Fruit fly (Drosophila melanogaster): ENCODE measurements around the gene CG3308.

CG3308 gene

DNA sequence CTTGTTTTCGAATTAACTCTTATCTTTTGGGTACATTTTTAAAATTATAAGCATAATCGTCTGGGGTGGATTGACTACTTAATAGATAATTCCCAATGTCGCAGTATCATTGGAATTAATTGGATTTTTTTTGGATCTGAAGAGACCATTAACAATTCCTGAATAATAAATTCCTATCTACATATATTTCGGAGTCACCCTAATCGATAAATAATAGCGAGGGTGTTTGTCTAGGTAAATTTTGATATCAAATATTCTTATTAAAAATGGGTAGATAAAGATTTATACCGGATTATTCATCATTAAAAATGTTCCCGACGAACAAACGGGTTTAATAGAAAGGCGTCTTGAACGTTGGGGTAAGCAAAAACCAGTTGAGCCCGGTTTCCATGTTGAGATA, 1.3 kb upstream of the CG3308 start:
- TF ChIP-seq Myc (optimal IDR thresholded peaks at IDR 0.05) (no peak), psq (optimal IDR thresholded peaks at IDR 0.05) (no peak), insv (optimal IDR thresholded peaks at IDR 0.05) (no peak), Sin3A (optimal IDR thresholded peaks at IDR 0.05) (no peak), h (optimal IDR thresholded peaks at IDR 0.05) (no peak), ttk (optimal IDR thresholded peaks at IDR 0.05) (no peak)

dm6 chr3R:21271208-21271607, 2.4 kb downstream of the CG3308 start:
- no peak for TF ChIP-seq psq (optimal IDR thresholded peaks at IDR 0.05)
- no peak for TF ChIP-seq Myc (optimal IDR thresholded peaks at IDR 0.05)
- TF ChIP-seq insv (optimal IDR thresholded peaks at IDR 0.05), result no peak
- no peak for TF ChIP-seq ttk (optimal IDR thresholded peaks at IDR 0.05)
- no peak for TF ChIP-seq h (optimal IDR thresholded peaks at IDR 0.05)

dm6 chr3R:21270609-21271143, 2.9 kb downstream of the CG3308 start:
- peak; percentile 1 for TF ChIP-seq ttk (optimal IDR thresholded peaks at IDR 0.05)
- TF ChIP-seq psq (optimal IDR thresholded peaks at IDR 0.05), result no peak

- no peak for TF ChIP-seq ttk (optimal IDR thresholded peaks at IDR 0.05)
- TF ChIP-seq psq (optimal IDR thresholded peaks at IDR 0.05), result no peak
- no peak for TF ChIP-seq insv (optimal IDR thresholded peaks at IDR 0.05)
- TF ChIP-seq Sin3A (optimal IDR thresholded peaks at IDR 0.05), result no peak
- no peak for TF ChIP-seq h (optimal IDR thresholded peaks at IDR 0.05)
- no peak for TF ChIP-seq Myc (optimal IDR thresholded peaks at IDR 0.05)
These were observed 3.7 kb downstream of the CG3308 start, which contains the start of the genes AP-2sigma and Idi for dm6 chr3R:21269923-21270322. Gene AP-2sigma (minus strand): TSS chr3R:21270075. Gene Idi (plus strand): TSS chr3R:21270126.

- TF ChIP-seq Myc (optimal IDR thresholded peaks at IDR 0.05), result no peak
- no peak for TF ChIP-seq insv (optimal IDR thresholded peaks at IDR 0.05)
- TF ChIP-seq ttk (optimal IDR thresholded peaks at IDR 0.05), result no peak
- TF ChIP-seq psq (optimal IDR thresholded peaks at IDR 0.05), result no peak
- TF ChIP-seq h (optimal IDR thresholded peaks at IDR 0.05), result no peak
- TF ChIP-seq Sin3A (optimal IDR thresholded peaks at IDR 0.05), result no peak
These were observed 4.7 kb downstream of the CG3308 start, which contains the start of gene Rab1 for dm6 chr3R:21268873-21269272. Gene Rab1 (minus strand): TSS chr3R:21269060.

- TF ChIP-seq h (optimal IDR thresholded peaks at IDR 0.05) (no peak), Myc (optimal IDR thresholded peaks at IDR 0.05) (no peak), psq (optimal IDR thresholded peaks at IDR 0.05) (no peak), insv (optimal IDR thresholded peaks at IDR 0.05) (no peak), ttk (optimal IDR thresholded peaks at IDR 0.05) (no peak), Sin3A (optimal IDR thresholded peaks at IDR 0.05) (no peak)
These were observed 5.6 kb downstream of the CG3308 start for dm6 chr3R:21267972-21268512.

DNA sequence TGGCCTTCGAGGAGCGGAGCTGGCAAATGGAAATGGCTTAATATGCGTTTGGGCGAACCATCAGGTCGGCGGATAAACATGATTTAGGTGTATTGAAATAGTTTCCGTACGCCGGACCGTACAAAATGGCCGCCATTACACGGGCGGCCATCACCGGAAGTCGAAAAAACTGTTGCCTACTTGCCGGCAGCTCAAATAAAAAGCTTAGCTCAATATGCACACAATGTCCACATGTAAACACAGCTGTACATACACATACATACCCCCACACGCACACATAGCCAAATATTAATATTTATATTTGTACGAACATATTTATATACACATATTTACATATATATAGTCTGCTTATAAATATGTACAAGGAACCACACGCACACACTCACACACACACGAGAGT, 10.4 kb downstream of the CG3308 start:
- no peak for TF ChIP-seq psq (optimal IDR thresholded peaks at IDR 0.05)
- TF ChIP-seq insv (optimal IDR thresholded peaks at IDR 0.05), result no peak
- no peak for TF ChIP-seq ttk (optimal IDR thresholded peaks at IDR 0.05)
- TF ChIP-seq Sin3A (optimal IDR thresholded peaks at IDR 0.05), result no peak
- no peak for TF ChIP-seq Myc (optimal IDR thresholded peaks at IDR 0.05)
- TF ChIP-seq h (optimal IDR thresholded peaks at IDR 0.05), result no peak

DNA sequence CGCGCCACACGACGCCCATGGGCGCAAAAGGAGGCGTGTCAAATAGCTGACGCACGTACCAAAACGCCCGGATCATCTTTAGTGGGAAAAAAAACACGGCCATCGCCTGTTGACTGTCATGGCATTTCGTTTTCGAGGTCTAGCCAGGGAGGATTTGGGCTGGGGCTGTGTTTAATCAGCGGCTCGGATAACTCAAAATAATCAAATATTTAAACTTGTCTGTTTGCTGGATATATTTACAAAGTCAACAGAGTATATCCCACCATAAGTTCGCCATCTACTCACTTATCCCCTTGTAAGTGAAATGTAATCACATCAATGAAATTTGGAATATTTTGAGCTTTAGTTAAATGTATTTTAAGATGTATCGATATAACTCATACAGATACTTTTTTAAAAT, 12.8 kb downstream of the CG3308 start:
- TF ChIP-seq Sin3A (optimal IDR thresholded peaks at IDR 0.05) (no peak), Myc (optimal IDR thresholded peaks at IDR 0.05) (no peak), ttk (optimal IDR thresholded peaks at IDR 0.05) (no peak), insv (optimal IDR thresholded peaks at IDR 0.05) (no peak), h (optimal IDR thresholded peaks at IDR 0.05) (no peak), psq (optimal IDR thresholded peaks at IDR 0.05) (no peak)

DNA sequence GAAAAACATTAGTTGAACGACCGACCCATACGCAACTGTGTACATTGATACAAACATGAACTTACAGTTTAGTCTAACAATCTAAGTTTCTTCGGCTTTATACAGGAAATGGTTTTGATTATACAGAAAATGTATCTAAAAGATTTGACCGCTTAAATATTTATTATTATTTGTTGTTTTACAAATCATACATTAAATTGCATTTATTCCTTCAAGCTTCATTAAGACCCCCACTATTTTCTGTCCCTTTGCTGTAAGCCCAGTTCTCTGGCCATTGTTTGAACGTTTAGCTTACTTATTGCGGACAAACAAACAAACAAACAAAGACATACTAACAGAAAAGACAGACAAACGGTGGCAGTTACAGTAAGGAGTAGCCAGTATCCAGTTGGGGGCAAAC, 19.3 kb downstream of the CG3308 start:
- TF ChIP-seq insv (optimal IDR thresholded peaks at IDR 0.05) (no peak), Myc (optimal IDR thresholded peaks at IDR 0.05) (no peak), Sin3A (optimal IDR thresholded peaks at IDR 0.05) (no peak), ttk (optimal IDR thresholded peaks at IDR 0.05) (no peak), psq (optimal IDR thresholded peaks at IDR 0.05) (no peak), h (optimal IDR thresholded peaks at IDR 0.05) (no peak)

dm6 chr3R:21252478-21252877, 21.1 kb downstream of the CG3308 start:
- TF ChIP-seq h (optimal IDR thresholded peaks at IDR 0.05), result no peak
- TF ChIP-seq ttk (optimal IDR thresholded peaks at IDR 0.05), result no peak
- TF ChIP-seq insv (optimal IDR thresholded peaks at IDR 0.05), result no peak
- TF ChIP-seq psq (optimal IDR thresholded peaks at IDR 0.05), result no peak
- TF ChIP-seq Myc (optimal IDR thresholded peaks at IDR 0.05), result no peak
- no peak for TF ChIP-seq Sin3A (optimal IDR thresholded peaks at IDR 0.05)

- TF ChIP-seq Sin3A (optimal IDR thresholded peaks at IDR 0.05) (no peak), psq (optimal IDR thresholded peaks at IDR 0.05) (no peak), ttk (optimal IDR thresholded peaks at IDR 0.05) (no peak), Myc (optimal IDR thresholded peaks at IDR 0.05) (no peak), insv (optimal IDR thresholded peaks at IDR 0.05) (no peak), h (optimal IDR thresholded peaks at IDR 0.05) (no peak)
These were observed 27.0 kb downstream of the CG3308 start, which contains the start of gene ETHR for dm6 chr3R:21246492-21247061. Gene ETHR (plus strand): TSS chr3R:21247011.

dm6 chr3R:21245846-21246245, 27.8 kb downstream of the CG3308 start:
- TF ChIP-seq psq (optimal IDR thresholded peaks at IDR 0.05) (no peak), insv (optimal IDR thresholded peaks at IDR 0.05) (no peak), Myc (optimal IDR thresholded peaks at IDR 0.05) (no peak), Sin3A (optimal IDR thresholded peaks at IDR 0.05) (no peak), ttk (optimal IDR thresholded peaks at IDR 0.05) (no peak), h (optimal IDR thresholded peaks at IDR 0.05) (no peak)

dm6 chr3R:21242318-21242717, 31.3 kb downstream of the CG3308 start, which contains the start of gene CG5892:
Gene CG5892 (plus strand): TSS chr3R:21242618.
- TF ChIP-seq Sin3A (optimal IDR thresholded peaks at IDR 0.05) (no peak), Myc (optimal IDR thresholded peaks at IDR 0.05) (no peak), psq (optimal IDR thresholded peaks at IDR 0.05) (no peak), h (optimal IDR thresholded peaks at IDR 0.05) (no peak), ttk (optimal IDR thresholded peaks at IDR 0.05) (no peak), insv (optimal IDR thresholded peaks at IDR 0.05) (no peak)
